Worm (Caenorhabditis elegans) whole organism, young adult: ENCODE data around the gene ZK1307.1.

Source experiments
- B0035.1 ChIP-seq: sonication (generic microtip); optimal IDR thresholded peaks from 2 replicates; lab custom pipeline; 2016; ENCODE audit warnings: missing genetic modification characterization, mild to moderate bottlenecking, missing compliant biosample characterization, missing genotype, missing genetic modification reagents
- D2030.7 ChIP-seq: fragments of 200-800 bp; sonication (Bioruptor generic); IDR thresholded peaks from 2 replicates; pipeline ENCODE4 v1.3.6; 2022; ENCODE audit warnings: missing genetic modification reagents, missing genetic modification characterization, missing compliant biosample characterization
- F23B12.7 ChIP-seq: sonication (generic microtip); optimal IDR thresholded peaks from 2 replicates; lab custom pipeline; 2017; ENCODE audit warnings: missing genetic modification characterization, mild to moderate bottlenecking, missing compliant biosample characterization, antibody characterized with exemption, moderate library complexity; ENCODE audit not compliant: insufficient read depth
- F55B11.4 ChIP-seq: sonication (generic microtip); optimal IDR thresholded peaks from 2 replicates; lab custom pipeline; 2016; ENCODE audit warnings: missing compliant biosample characterization, missing genetic modification characterization, borderline replicate concordance; ENCODE audit not compliant: insufficient read depth
- F57A8.1 ChIP-seq: fragments of 200-800 bp; sonication (Bioruptor generic); optimal IDR thresholded peaks from 2 replicates; lab custom pipeline; 2018; ENCODE audit warnings: mild to moderate bottlenecking, missing genetic modification characterization, moderate library complexity, missing compliant biosample characterization
- K11D2.4 ChIP-seq: fragments of 200-800 bp; sonication (Bioruptor generic); IDR thresholded peaks from 2 replicates; pipeline ENCODE4 v1.3.6; 2022; ENCODE audit warnings: missing genetic modification reagents, missing genetic modification characterization, missing compliant biosample characterization
- K12H6.12 ChIP-seq: fragments of 200-800 bp; sonication (Bioruptor generic); optimal IDR thresholded peaks from 2 replicates; lab custom pipeline; 2018; ENCODE audit warnings: mild to moderate bottlenecking, missing genetic modification characterization, missing compliant biosample characterization
- Y56A3A.18 ChIP-seq: fragments of 200-800 bp; sonication (Bioruptor generic); IDR thresholded peaks from 2 replicates; pipeline ENCODE4 v1.3.6; 2022; ENCODE audit warnings: missing genetic modification reagents, missing genetic modification characterization, missing compliant biosample characterization
- Y67H2A.10 ChIP-seq: fragments of 200-800 bp; sonication (Bioruptor generic); conservative IDR thresholded peaks from 2 replicates; pipeline ENCODE4 v1.3.6; 2022; ENCODE audit warnings: missing genetic modification reagents, missing genetic modification characterization, missing compliant biosample characterization
- Y79H2A.3 ChIP-seq: fragments of 200-800 bp; sonication (Bioruptor generic); conservative IDR thresholded peaks from 2 replicates; pipeline ENCODE4 v1.3.6; 2022; ENCODE audit warnings: missing genetic modification reagents, missing genetic modification characterization, missing compliant biosample characterization
- akir-1 ChIP-seq: fragments of 200-800 bp; sonication (Bioruptor generic); optimal IDR thresholded peaks from 2 replicates; lab custom pipeline; 2018; ENCODE audit warnings: mild to moderate bottlenecking, missing genetic modification characterization, moderate library complexity, missing compliant biosample characterization
- ama-1 ChIP-seq, 3 experiments: fragments of 150-350 bp in 1 of 3; sonication (generic microtip) in 2 of 3; optimal IDR thresholded peaks; 2 replicates each; lab custom pipeline; 2014 to 2018; ENCODE audit warnings: missing biosample characterization in 2 of 3, missing genetic modification characterization in 2 of 3, missing genetic modification reagents in 2 of 3
- aptf-3 ChIP-seq: fragments of 200-800 bp; sonication (Bioruptor generic); IDR thresholded peaks from 2 replicates; pipeline ENCODE4 v1.3.6; 2022; ENCODE audit warnings: missing genetic modification characterization, missing compliant biosample characterization
- athp-1 ChIP-seq: sonication (generic microtip); optimal IDR thresholded peaks from 2 replicates; lab custom pipeline; 2017; ENCODE audit warnings: mild to moderate bottlenecking, missing genetic modification characterization, missing compliant biosample characterization
- attf-3 ChIP-seq: fragments of 200-800 bp; sonication (Bioruptor generic); conservative IDR thresholded peaks from 2 replicates; pipeline ENCODE4 v1.3.6; 2022; ENCODE audit warnings: missing genetic modification reagents, missing genetic modification characterization, missing compliant biosample characterization
- bed-1 ChIP-seq: fragments of 200-800 bp; sonication (Bioruptor generic); IDR thresholded peaks from 2 replicates; pipeline ENCODE4 v1.3.6; 2022; ENCODE audit warnings: missing genetic modification reagents, missing genetic modification characterization, missing compliant biosample characterization
- cebp-1 ChIP-seq, 2 experiments: fragments of 200-800 bp in 1 of 2; sonication (Bioruptor generic) in 1 of 2; sonication (generic microtip) in 1 of 2; IDR thresholded peaks in 1 of 2; optimal IDR thresholded peaks in 1 of 2; 2 replicates each; pipeline versions ENCODE4 v1.3.6 to Lab custom; 2017 to 2022; ENCODE audit warnings: missing compliant biosample characterization in 2 of 2, missing genetic modification characterization in 2 of 2, mild to moderate bottlenecking in 1 of 2, missing genetic modification reagents in 1 of 2, moderate library complexity in 1 of 2
- ceh-100 ChIP-seq: fragments of 200-800 bp; sonication (Bioruptor generic); IDR thresholded peaks from 2 replicates; pipeline ENCODE4 v1.3.6; 2022; ENCODE audit warnings: missing genetic modification reagents, missing genetic modification characterization, missing compliant biosample characterization
- ceh-27 ChIP-seq: fragments of 200-800 bp; sonication (Bioruptor generic); optimal IDR thresholded peaks from 2 replicates; lab custom pipeline; 2018; ENCODE audit warnings: mild to moderate bottlenecking, missing genetic modification characterization, moderate library complexity, missing compliant biosample characterization
- ceh-40 ChIP-seq: fragments of 200-800 bp; sonication (Bioruptor generic); IDR thresholded peaks from 2 replicates; pipeline ENCODE4 v1.3.6; 2022; ENCODE audit warnings: missing genetic modification characterization, missing compliant biosample characterization
- ceh-58 ChIP-seq: fragments of 200-800 bp; sonication (Bioruptor generic); IDR thresholded peaks from 2 replicates; pipeline ENCODE4 v1.3.6; 2022; ENCODE audit warnings: missing genetic modification characterization, missing compliant biosample characterization
- ceh-91 ChIP-seq: fragments of 200-800 bp; sonication (Bioruptor generic); IDR thresholded peaks from 2 replicates; pipeline ENCODE4 v1.3.6; 2022; ENCODE audit warnings: missing genetic modification reagents, missing genetic modification characterization, missing compliant biosample characterization
- chd-7 ChIP-seq: sonication (generic microtip); optimal IDR thresholded peaks from 2 replicates; lab custom pipeline; 2016; ENCODE audit warnings: mild to moderate bottlenecking, missing genetic modification characterization, moderate library complexity, missing compliant biosample characterization
- dox-1 ChIP-seq: fragments of 200-800 bp; sonication (Bioruptor generic); IDR thresholded peaks from 2 replicates; pipeline ENCODE4 v1.3.6; 2022; ENCODE audit warnings: missing genetic modification reagents, missing genetic modification characterization, missing compliant biosample characterization
- egl-44 ChIP-seq: fragments of 200-800 bp; sonication (Bioruptor generic); IDR thresholded peaks from 2 replicates; pipeline ENCODE4 v1.3.6; 2022; ENCODE audit warnings: missing genetic modification reagents, missing genetic modification characterization, missing compliant biosample characterization
- ekl-4 ChIP-seq: fragments of 200-800 bp; sonication (Bioruptor generic); IDR thresholded peaks from 2 replicates; pipeline ENCODE4 v1.3.6; 2022; ENCODE audit warnings: missing genetic modification reagents, missing genetic modification characterization, missing compliant biosample characterization
- ets-4 ChIP-seq: fragments of 200-800 bp; sonication (Bioruptor generic); optimal IDR thresholded peaks from 2 replicates; lab custom pipeline; 2018; ENCODE audit warnings: mild to moderate bottlenecking, missing genetic modification characterization, missing compliant biosample characterization
- fkh-3 ChIP-seq: sonication (generic microtip); optimal IDR thresholded peaks from 2 replicates; lab custom pipeline; 2016; ENCODE audit warnings: mild to moderate bottlenecking, missing genetic modification characterization, missing compliant biosample characterization
- hmg-1.2 ChIP-seq: fragments of 200-800 bp; sonication (Bioruptor generic); IDR thresholded peaks from 2 replicates; pipeline ENCODE4 v1.3.6; 2022; ENCODE audit warnings: missing genetic modification reagents, missing genetic modification characterization, missing compliant biosample characterization
- lin-26 ChIP-seq: fragments of 200-800 bp; sonication (Bioruptor generic); IDR thresholded peaks from 2 replicates; pipeline ENCODE4 v1.3.6; 2022; ENCODE audit warnings: missing genetic modification reagents, missing genetic modification characterization, missing compliant biosample characterization
- lin-40 ChIP-seq: sonication (generic microtip); optimal IDR thresholded peaks from 2 replicates; lab custom pipeline; 2016; ENCODE audit warnings: missing genetic modification characterization, mild to moderate bottlenecking, missing compliant biosample characterization, missing genotype, missing genetic modification reagents
- lin-54 ChIP-seq: fragments of 200-800 bp; sonication (Bioruptor generic); optimal IDR thresholded peaks from 2 replicates; lab custom pipeline; 2018; ENCODE audit warnings: mild to moderate bottlenecking, missing genetic modification characterization, missing compliant biosample characterization
- mcd-1 ChIP-seq: fragments of 200-800 bp; sonication (Bioruptor generic); IDR thresholded peaks from 2 replicates; pipeline ENCODE4 v1.3.6; 2022; ENCODE audit warnings: missing genetic modification reagents, missing genetic modification characterization, missing compliant biosample characterization
- mel-28 ChIP-seq: sonication (generic microtip); optimal IDR thresholded peaks from 2 replicates; lab custom pipeline; 2016; ENCODE audit warnings: borderline replicate concordance, mild to moderate bottlenecking, missing genetic modification characterization, missing compliant biosample characterization
- mes-4 ChIP-seq: sonication (generic microtip); optimal IDR thresholded peaks from 2 replicates; lab custom pipeline; 2016; ENCODE audit warnings: missing genotype, missing genetic modification characterization, missing compliant biosample characterization
- nhr-80 ChIP-seq: sonication (generic microtip); optimal IDR thresholded peaks from 2 replicates; lab custom pipeline; 2016; ENCODE audit warnings: missing genetic modification characterization, missing compliant biosample characterization
- pbrm-1 ChIP-seq: fragments of 200-800 bp; sonication (Bioruptor generic); IDR thresholded peaks from 2 replicates; pipeline ENCODE4 v1.3.6; 2022; ENCODE audit warnings: missing genetic modification reagents, missing genetic modification characterization, missing compliant biosample characterization
- rcor-1 ChIP-seq: fragments of 200-800 bp; sonication (Bioruptor generic); IDR thresholded peaks from 2 replicates; pipeline ENCODE4 v1.3.6; 2022; ENCODE audit warnings: missing genetic modification reagents, missing genetic modification characterization, missing compliant biosample characterization
- repo-1 ChIP-seq: sonication (generic microtip); optimal IDR thresholded peaks from 2 replicates; lab custom pipeline; 2017; ENCODE audit warnings: mild to moderate bottlenecking, missing genetic modification characterization, missing compliant biosample characterization
- sea-2 ChIP-seq: fragments of 200-800 bp; sonication (Bioruptor generic); IDR thresholded peaks from 2 replicates; pipeline ENCODE4 v1.3.6; 2022; ENCODE audit warnings: missing genetic modification characterization, missing compliant biosample characterization
- snpc-4 ChIP-seq, 5 experiments: fragments of 150-350 bp in 1 of 5; sonication (generic microtip) in 4 of 5; optimal IDR thresholded peaks; 2 replicates each; lab custom pipeline; 2014 to 2018; ENCODE audit warnings: missing genetic modification characterization in 5 of 5, missing biosample characterization in 3 of 5, antibody characterized with exemption in 2 of 5, mild to moderate bottlenecking in 2 of 5, missing compliant biosample characterization in 2 of 5, missing genotype in 2 of 5, moderate library complexity in 2 of 5, missing genetic modification reagents in 1 of 5
- unc-62 ChIP-seq: fragments of 150-350 bp; optimal IDR thresholded peaks from 2 replicates; lab custom pipeline; 2014; ENCODE audit warnings: missing biosample characterization, missing genetic modification reagents, missing genetic modification characterization
- xnd-1 ChIP-seq: sonication (generic microtip); optimal IDR thresholded peaks from 2 replicates; lab custom pipeline; 2016; ENCODE audit warnings: missing genotype, missing genetic modification reagents, missing genetic modification characterization, missing compliant biosample characterization
- ztf-26 ChIP-seq: sonication (generic microtip); optimal IDR thresholded peaks from 2 replicates; lab custom pipeline; 2017; ENCODE audit warnings: missing genetic modification characterization, missing compliant biosample characterization

ZK1307.1 gene

DNA sequence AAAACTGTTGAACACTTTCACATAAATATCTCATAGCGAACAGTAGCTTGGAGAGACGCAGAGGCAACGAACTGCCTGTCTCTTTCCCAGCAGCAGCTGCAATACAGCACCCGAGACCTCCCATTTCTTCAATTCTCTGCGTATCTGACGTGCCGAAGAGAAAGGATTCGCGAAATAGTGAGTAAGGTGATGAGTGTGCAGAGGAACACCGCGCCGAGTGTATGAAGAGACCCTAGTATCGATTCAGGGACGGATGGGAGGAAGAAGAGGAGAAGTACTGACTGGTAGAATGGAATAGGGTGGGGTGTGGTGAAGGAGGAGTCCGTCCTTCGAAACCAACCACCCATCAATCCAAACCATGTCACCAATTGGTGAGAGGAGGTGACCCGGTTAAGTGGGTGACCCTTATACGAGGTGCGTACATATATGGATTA, 9.2 kb downstream of the ZK1307.1 start (continued):
- TF ChIP-seq ceh-40 (no peak), mcd-1 (GFP tag; lab: Robert Waterston, UW) (peak; percentile 60), nhr-80 (tag; lab: Kevin White, UChicago) (peak; percentile 41), ekl-4 (GFP tag; lab: Robert Waterston, UW) (no peak), dox-1 (GFP tag; lab: Robert Waterston, UW) (peak; percentile 58; the same call in 1 of the 2 replicates), F23B12.7 (no peak), akir-1 (no peak), fkh-3 (tag; lab: Kevin White, UChicago) (no peak), mes-4 (tag; lab: Kevin White, UChicago) (no peak), attf-3 (peak; percentile 26; the same call in 1 of the 2 replicates), rcor-1 (GFP tag; lab: Robert Waterston, UW) (peak; percentile 65; the same call in 1 of the 2 replicates), lin-26 (GFP tag; lab: Robert Waterston, UW) (peak; percentile 68; the same call in 1 of the 2 replicates), repo-1 (tag; lab: Kevin White, UChicago) (no peak), pbrm-1 (GFP tag; lab: Robert Waterston, UW) (peak; percentile 21; the same call in 1 of the 2 replicates), ceh-58 (GFP tag; lab: Robert Waterston, UW) (no peak), lin-40 (tag; lab: Kevin White, UChicago) (peak; percentile 66), sea-2 (0 out of 2 replicates have a peak, but pooled peaks have one; percentile 31), ceh-91 (GFP tag; lab: Robert Waterston, UW) (no peak), Y67H2A.10 (GFP tag; lab: Robert Waterston, UW) (no peak), cebp-1 (GFP tag; IDR thresholded peaks at IDR 0.05; lab: Robert Waterston, UW) (no peak), cebp-1 (tag; optimal IDR thresholded peaks at IDR 0.05; lab: Kevin White, UChicago) (peak; percentile 64), K11D2.4 (0 out of 2 replicates have a peak, but pooled peaks have one; percentile 42), K12H6.12 (peak; percentile 61), aptf-3 (GFP tag; lab: Robert Waterston, UW) (no peak), egl-44 (GFP tag; lab: Robert Waterston, UW) (no peak), lin-54 (GFP tag; lab: Kevin White, UChicago) (peak; percentile 37), ceh-27 (peak; percentile 70), ztf-26 (no peak), hmg-1.2 (GFP tag; lab: Robert Waterston, UW) (peak; percentile 78), Y56A3A.18 (no peak), ets-4 (GFP tag; lab: Kevin White, UChicago) (no peak), mel-28 (tag; lab: Kevin White, UChicago) (no peak), athp-1 (tag; lab: Kevin White, UChicago) (no peak), Y79H2A.3 (GFP tag; lab: Robert Waterston, UW) (no peak), B0035.1 (tag; lab: Kevin White, UChicago) (no peak), ceh-100 (GFP tag; lab: Robert Waterston, UW) (no peak), ama-1 (optimal IDR thresholded peaks at IDR 0.05; lab: Kevin White, UChicago) (no peak), ama-1 (GFP tag; optimal IDR thresholded peaks at IDR 0.05; lab: Kevin White, UChicago) (no peak), snpc-4 (GFP tag; optimal IDR thresholded peaks at IDR 0.05; lab: Kevin White, UChicago) (no peak), snpc-4 (tag; optimal IDR thresholded peaks at IDR 0.05; lab: Kevin White, UChicago) (peak in 2 of 4 experiments; percentile 4 to 35), F57A8.1 (GFP tag; lab: Kevin White, UChicago) (no peak), xnd-1 (tag; lab: Kevin White, UChicago) (no peak), chd-7 (peak; percentile 45), bed-1 (GFP tag; lab: Robert Waterston, UW) (no peak), F55B11.4 (tag; lab: Kevin White, UChicago) (no peak), unc-62 (GFP tag; lab: Kevin White, UChicago) (peak; percentile 7), D2030.7 (GFP tag; lab: Robert Waterston, UW) (no peak)
